Worm (Caenorhabditis elegans): Measurements from ENCODE around the gene srh-42.

DNA sequence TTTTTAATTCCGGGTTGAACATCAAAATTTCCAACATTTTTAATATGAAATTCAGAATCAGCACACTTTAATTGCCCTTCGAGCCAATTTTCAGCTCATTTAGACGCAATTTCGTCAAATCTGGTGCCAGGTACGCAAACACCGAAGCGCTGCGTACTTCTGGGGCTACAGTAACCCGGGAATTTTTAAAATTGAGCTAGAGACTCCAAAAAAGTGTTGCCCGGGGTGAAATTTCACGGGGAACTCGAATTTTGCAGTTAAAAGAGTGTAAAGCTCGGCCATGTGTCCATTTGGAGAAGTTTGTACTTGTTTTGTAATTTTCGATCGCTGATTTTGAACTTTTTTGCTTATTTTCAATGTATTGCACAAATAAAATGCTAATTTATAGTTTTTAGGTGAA is 46.6 kb downstream of the srh-42 start:
- TF ChIP-seq ama-1 (optimal IDR thresholded peaks at IDR 0.05), result no peak
- TF ChIP-seq hnd-1 (tag; optimal IDR thresholded peaks at IDR 0.05), result no peak
- no peak for TF ChIP-seq ets-7 (tag; optimal IDR thresholded peaks at IDR 0.05)
- TF ChIP-seq hmbx-1 (tag; optimal IDR thresholded peaks at IDR 0.05), result no peak
